Fruit fly (Drosophila melanogaster) whole organism, wandering third instar larva: ENCODE measurements around the gene Use1.

Experiments used
- Hnf4 ChIP-seq: fragments of 200-800 bp; sonication (Bioruptor generic); optimal IDR thresholded peaks from 2 replicates; lab custom pipeline; 2016; ENCODE audit warnings: missing biosample characterization, mild to moderate bottlenecking, missing genetic modification characterization
- Myc ChIP-seq: fragments of >200 bp; optimal IDR thresholded peaks from 2 replicates; lab custom pipeline; 2017
- OdsH ChIP-seq: fragments of 200-800 bp; sonication (Bioruptor generic); optimal IDR thresholded peaks from 2 replicates; lab custom pipeline; 2016; ENCODE audit warnings: missing biosample characterization, mild to moderate bottlenecking, missing genetic modification characterization
- lola ChIP-seq: fragments of >200 bp; optimal IDR thresholded peaks from 2 replicates; lab custom pipeline; 2017; ENCODE audit warnings: missing biosample characterization, missing genetic modification characterization
- psq ChIP-seq: fragments of 200-800 bp; sonication (Bioruptor generic); optimal IDR thresholded peaks from 3 replicates; lab custom pipeline; 2017; ENCODE audit warnings: missing biosample characterization, mild to moderate bottlenecking, missing genetic modification characterization, moderate library complexity
- sage ChIP-seq: fragments of 200-800 bp; sonication (Bioruptor generic); optimal IDR thresholded peaks from 2 replicates; lab custom pipeline; 2016; ENCODE audit warnings: missing biosample characterization, mild to moderate bottlenecking, missing genetic modification characterization
- sv ChIP-seq: fragments of 200-800 bp; sonication (Bioruptor generic); optimal IDR thresholded peaks from 3 replicates; lab custom pipeline; 2016; ENCODE audit warnings: missing biosample characterization, missing genetic modification characterization
- usp ChIP-seq: fragments of >200 bp; optimal IDR thresholded peaks from 2 replicates; lab custom pipeline; 2017; ENCODE audit warnings: missing biosample characterization, missing genetic modification characterization

- TF ChIP-seq lola (no peak), OdsH (no peak), usp (no peak), sage (no peak), Hnf4 (GFP tag; lab: Kevin White, UChicago) (no peak), Myc (no peak), sv (GFP tag; lab: Kevin White, UChicago) (no peak), psq (GFP tag; lab: Kevin White, UChicago) (no peak)
These were observed 7.3 kb downstream of the Use1 start for dm6 chr3L:9129583-9130146.
